Fruit fly (Drosophila melanogaster): ENCODE results near the gene CG9886.
A peak's percentile ranks its signal among the peaks of the same experiment; 100 is the strongest.

dm6 chr2L:2432809-2433493 lies 12.3 kb downstream of the CG9886 start:
- TF ChIP-seq fd85E (GFP tag; optimal IDR thresholded peaks at IDR 0.05) (peak; percentile 32), CG6808 (GFP tag; optimal IDR thresholded peaks at IDR 0.05) (peak; percentile 43), spab (GFP tag; optimal IDR thresholded peaks at IDR 0.05) (peak; percentile 49), CG10631 (GFP tag; optimal IDR thresholded peaks at IDR 0.05) (peak; percentile 76), Lpt (GFP tag; optimal IDR thresholded peaks at IDR 0.05) (no peak), CG1621 (tag; optimal IDR thresholded peaks at IDR 0.05) (peak; percentile 49), CG8119 (GFP tag; IDR thresholded peaks at IDR 0.05) (peak; percentile 80), Blimp-1 (GFP tag; optimal IDR thresholded peaks at IDR 0.05) (no peak), CG11762 (GFP tag; optimal IDR thresholded peaks at IDR 0.05; ENCODE audit: insufficient read depth) (peak; percentile 64), CG16779 (tag; optimal IDR thresholded peaks at IDR 0.05) (peak; percentile 37), salr (GFP tag; optimal IDR thresholded peaks at IDR 0.05) (peak in 1 of 2 experiments; percentile 69)

Measured in whole organism, prepupa.